Worm (Caenorhabditis elegans): ENCODE data around the gene C55C3.8.

C55C3.8 gene

ce11 chrIV:5666115-5667028, 24.5 kb upstream of the C55C3.8 start:
- TF ChIP-seq cog-1 (tag; optimal IDR thresholded peaks at IDR 0.05) (no peak), flt-1 (GFP tag; IDR thresholded peaks at IDR 0.05) (no peak), tab-1 (GFP tag; IDR thresholded peaks at IDR 0.05) (no peak), T22C8.4 (GFP tag; IDR thresholded peaks at IDR 0.05) (no peak), ref-1 (GFP tag; conservative IDR thresholded peaks at IDR 0.05) (no peak), klf-2 (GFP tag; conservative IDR thresholded peaks at IDR 0.05) (no peak), ztf-23 (GFP tag; IDR thresholded peaks at IDR 0.05) (no peak), med-1 (GFP tag; optimal IDR thresholded peaks at IDR 0.05; ENCODE audit: insufficient read depth) (no peak), ztf-29 (GFP tag; IDR thresholded peaks at IDR 0.05) (no peak)

- TF ChIP-seq flt-1 (GFP tag; IDR thresholded peaks at IDR 0.05) (no peak), cog-1 (tag; optimal IDR thresholded peaks at IDR 0.05) (no peak), med-1 (GFP tag; optimal IDR thresholded peaks at IDR 0.05; ENCODE audit: insufficient read depth) (no peak), ztf-29 (GFP tag; IDR thresholded peaks at IDR 0.05) (no peak), tab-1 (GFP tag; IDR thresholded peaks at IDR 0.05) (no peak), klf-2 (GFP tag; conservative IDR thresholded peaks at IDR 0.05) (no peak), T22C8.4 (GFP tag; IDR thresholded peaks at IDR 0.05) (no peak), ztf-23 (GFP tag; IDR thresholded peaks at IDR 0.05) (no peak), ref-1 (GFP tag; conservative IDR thresholded peaks at IDR 0.05) (no peak)
These were observed 23.6 kb upstream of the C55C3.8 start for ce11 chrIV:5667191-5667590.

ce11 chrIV:5669459-5669858, 21.4 kb upstream of the C55C3.8 start, which contains the start of gene T19E7.6:
TSS of gene T19E7.6 (minus strand) at chrIV:5669503.
- no peak for TF ChIP-seq flt-1 (GFP tag; IDR thresholded peaks at IDR 0.05)
- TF ChIP-seq cog-1 (tag; optimal IDR thresholded peaks at IDR 0.05) = no peak
- no peak for TF ChIP-seq tab-1 (GFP tag; IDR thresholded peaks at IDR 0.05)
- TF ChIP-seq ztf-23 (GFP tag; IDR thresholded peaks at IDR 0.05) = no peak
- TF ChIP-seq T22C8.4 (GFP tag; IDR thresholded peaks at IDR 0.05) = no peak

- TF ChIP-seq flt-1 (GFP tag; IDR thresholded peaks at IDR 0.05) (no peak), cog-1 (tag; optimal IDR thresholded peaks at IDR 0.05) (no peak), T22C8.4 (GFP tag; IDR thresholded peaks at IDR 0.05) (no peak), tab-1 (GFP tag; IDR thresholded peaks at IDR 0.05) (no peak), ref-1 (GFP tag; conservative IDR thresholded peaks at IDR 0.05) (no peak), ztf-23 (GFP tag; IDR thresholded peaks at IDR 0.05) (no peak), klf-2 (GFP tag; conservative IDR thresholded peaks at IDR 0.05) (no peak)
These were observed 19.5 kb upstream of the C55C3.8 start for ce11 chrIV:5671325-5671724.

- TF ChIP-seq ztf-23 (GFP tag; IDR thresholded peaks at IDR 0.05) = no peak
- no peak for TF ChIP-seq klf-2 (GFP tag; conservative IDR thresholded peaks at IDR 0.05)
- TF ChIP-seq T22C8.4 (GFP tag; IDR thresholded peaks at IDR 0.05) = no peak
- TF ChIP-seq ztf-29 (GFP tag; IDR thresholded peaks at IDR 0.05) = no peak
- TF ChIP-seq med-1 (GFP tag; optimal IDR thresholded peaks at IDR 0.05; ENCODE audit: insufficient read depth) = no peak
- no peak for TF ChIP-seq tab-1 (GFP tag; IDR thresholded peaks at IDR 0.05)
- TF ChIP-seq ref-1 (GFP tag; conservative IDR thresholded peaks at IDR 0.05) = no peak
- TF ChIP-seq cog-1 (tag; optimal IDR thresholded peaks at IDR 0.05) = no peak
- no peak for TF ChIP-seq flt-1 (GFP tag; IDR thresholded peaks at IDR 0.05)
These were observed 16.4 kb upstream of the C55C3.8 start, which contains the start of gene srd-5 for ce11 chrIV:5674435-5674834. TSS of gene srd-5 (minus strand) at chrIV:5674535.

ce11 chrIV:5678044-5678443, 12.8 kb upstream of the C55C3.8 start, which contains the start of gene C55C3.4:
TSS of gene C55C3.4 (minus strand) at chrIV:5678144.
- TF ChIP-seq ref-1 (GFP tag; conservative IDR thresholded peaks at IDR 0.05) (no peak), ztf-29 (GFP tag; IDR thresholded peaks at IDR 0.05) (no peak), cog-1 (tag; optimal IDR thresholded peaks at IDR 0.05) (no peak), klf-2 (GFP tag; conservative IDR thresholded peaks at IDR 0.05) (no peak), T22C8.4 (GFP tag; IDR thresholded peaks at IDR 0.05) (no peak), ztf-23 (GFP tag; IDR thresholded peaks at IDR 0.05) (no peak)

ce11 chrIV:5682547-5683234, 8.1 kb upstream of the C55C3.8 start, which contains the start of the genes C55C3.7 and C55C3.6:
TSS of gene C55C3.7 (minus strand) at chrIV:5682647.
TSS of gene C55C3.6 (plus strand) at chrIV:5683184.
- TF ChIP-seq med-1 (GFP tag; optimal IDR thresholded peaks at IDR 0.05; ENCODE audit: insufficient read depth) (no peak), flt-1 (GFP tag; IDR thresholded peaks at IDR 0.05) (no peak), ztf-23 (GFP tag; IDR thresholded peaks at IDR 0.05) (no peak), ztf-29 (GFP tag; IDR thresholded peaks at IDR 0.05) (no peak), T22C8.4 (GFP tag; IDR thresholded peaks at IDR 0.05) (no peak), klf-2 (GFP tag; conservative IDR thresholded peaks at IDR 0.05) (no peak), cog-1 (tag; optimal IDR thresholded peaks at IDR 0.05) (no peak), ref-1 (GFP tag; conservative IDR thresholded peaks at IDR 0.05) (no peak), tab-1 (GFP tag; IDR thresholded peaks at IDR 0.05) (no peak)

- TF ChIP-seq med-1 (GFP tag; optimal IDR thresholded peaks at IDR 0.05; ENCODE audit: insufficient read depth) = no peak
- TF ChIP-seq T22C8.4 (GFP tag; IDR thresholded peaks at IDR 0.05) = peak; percentile 45; the same call in 1 of the 2 replicates
- no peak for TF ChIP-seq ztf-23 (GFP tag; IDR thresholded peaks at IDR 0.05)
- no peak for TF ChIP-seq ref-1 (GFP tag; conservative IDR thresholded peaks at IDR 0.05)
These were observed 5.8 kb upstream of the C55C3.8 start, which contains the start of gene C55C3.3 for ce11 chrIV:5685014-5685413. TSS of gene C55C3.3 (plus strand) at chrIV:5685287.

- TF ChIP-seq flt-1 (GFP tag; IDR thresholded peaks at IDR 0.05) (peak; percentile 22; the same call in 1 of the 2 replicates), ztf-23 (GFP tag; IDR thresholded peaks at IDR 0.05) (peak; percentile 32; the same call in 1 of the 2 replicates)
These were observed 359 bp downstream of the C55C3.8 start for ce11 chrIV:5691189-5691588.
